Worm (Caenorhabditis elegans) whole organism, L1 larva: ENCODE measurements around the gene B0563.8.
A peak's percentile ranks its signal among the peaks of the same experiment; 100 is the strongest.

Experiments used
- C16A3.4 ChIP-seq: fragments of 150-350 bp; optimal IDR thresholded peaks from 2 replicates; lab custom pipeline; 2014; ENCODE audit warnings: missing biosample characterization, missing genetic modification characterization
- blmp-1 ChIP-seq: fragments of 150-350 bp; optimal IDR thresholded peaks from 2 replicates; lab custom pipeline; 2014; ENCODE audit warnings: missing biosample characterization, missing genetic modification characterization
- ceh-82 ChIP-seq, 3 experiments: fragments of 150-350 bp in 1 of 3; sonication (generic microtip) in 2 of 3; optimal IDR thresholded peaks; 2 replicates each; lab custom pipeline; 2014 to 2017; ENCODE audit warnings: missing biosample characterization in 3 of 3, missing genetic modification characterization in 3 of 3
- dpl-1 ChIP-seq, 3 experiments: fragments of 150-350 bp in 2 of 3; sonication (generic microtip) in 1 of 3; optimal IDR thresholded peaks; 2 replicates each; lab custom pipeline; 2014 to 2017; ENCODE audit warnings: missing biosample characterization in 3 of 3, missing genetic modification characterization in 3 of 3, missing genetic modification reagents in 3 of 3
- dsc-1 ChIP-seq: sonication (generic microtip); optimal IDR thresholded peaks from 2 replicates; lab custom pipeline; 2016; ENCODE audit warnings: mild to moderate bottlenecking, missing genetic modification characterization, missing compliant biosample characterization
- egl-13 ChIP-seq: sonication (generic microtip); optimal IDR thresholded peaks from 2 replicates; lab custom pipeline; 2016; ENCODE audit warnings: missing genotype, missing genetic modification reagents, missing genetic modification characterization, missing compliant biosample characterization
- elt-2 ChIP-seq: sonication (generic microtip); optimal IDR thresholded peaks from 2 replicates; lab custom pipeline; 2016; ENCODE audit warnings: missing genetic modification characterization, mild to moderate bottlenecking, inconsistent platforms, missing compliant biosample characterization, missing genetic modification reagents
- fkh-10 ChIP-seq: sonication (generic microtip); optimal IDR thresholded peaks from 2 replicates; lab custom pipeline; 2017; ENCODE audit warnings: missing biosample characterization, missing genetic modification reagents, missing genetic modification characterization
- fkh-8 ChIP-seq: sonication (generic microtip); optimal IDR thresholded peaks from 2 replicates; lab custom pipeline; 2016; ENCODE audit warnings: mild to moderate bottlenecking, missing genetic modification characterization, missing compliant biosample characterization
- fos-1 ChIP-seq: fragments of 150-350 bp; optimal IDR thresholded peaks from 2 replicates; lab custom pipeline; 2014; ENCODE audit warnings: missing biosample characterization, missing genetic modification characterization
- grh-1 ChIP-seq: fragments of 200-800 bp; sonication (Bioruptor generic); IDR thresholded peaks from 2 replicates; pipeline ENCODE4 v1.3.6; 2022; ENCODE audit warnings: missing genetic modification reagents, missing genetic modification characterization, missing compliant biosample characterization
- hpl-2 ChIP-seq: fragments of 150-350 bp; optimal IDR thresholded peaks from 2 replicates; lab custom pipeline; 2014; ENCODE audit warnings: missing biosample characterization, missing genetic modification reagents, missing genetic modification characterization
- lin-13 ChIP-seq: fragments of 150-350 bp; optimal IDR thresholded peaks from 2 replicates; lab custom pipeline; 2014; ENCODE audit warnings: missing biosample characterization, missing genetic modification reagents, missing genetic modification characterization
- lin-14 ChIP-seq: fragments of 200-800 bp; sonication (Bioruptor generic); optimal IDR thresholded peaks from 2 replicates; lab custom pipeline; 2018; ENCODE audit warnings: mild to moderate bottlenecking, missing genetic modification characterization, moderate library complexity, missing compliant biosample characterization
- lin-15B ChIP-seq: fragments of 150-350 bp; sonication (generic microtip); optimal IDR thresholded peaks from 3 replicates; lab custom pipeline; 2014; ENCODE audit warnings: missing biosample characterization, missing genetic modification characterization
- lin-35 ChIP-seq, 2 experiments: fragments of 150-350 bp; optimal IDR thresholded peaks; 2 replicates each; lab custom pipeline; 2014; ENCODE audit warnings: missing biosample characterization in 2 of 2, missing genetic modification characterization in 2 of 2, missing genetic modification reagents in 2 of 2
- mab-9 ChIP-seq: fragments of 200-800 bp; sonication (Bioruptor generic); IDR thresholded peaks from 2 replicates; pipeline ENCODE4 v1.3.6; 2022; ENCODE audit warnings: missing genetic modification reagents, missing genetic modification characterization, missing compliant biosample characterization
- mdl-1 ChIP-seq, 2 experiments: fragments of 150-350 bp; optimal IDR thresholded peaks; 2 replicates each; lab custom pipeline; 2014 to 2017; ENCODE audit warnings: missing biosample characterization in 2 of 2, missing genetic modification characterization in 2 of 2, inconsistent platforms in 1 of 2
- nhr-11 ChIP-seq: fragments of 150-350 bp; optimal IDR thresholded peaks from 2 replicates; lab custom pipeline; 2014; ENCODE audit warnings: missing biosample characterization, missing genetic modification characterization
- nhr-12 ChIP-seq: sonication (generic microtip); optimal IDR thresholded peaks from 2 replicates; lab custom pipeline; 2017; ENCODE audit warnings: missing biosample characterization, missing genetic modification characterization
- nhr-19 ChIP-seq: fragments of 200-800 bp; sonication (Bioruptor generic); conservative IDR thresholded peaks from 2 replicates; pipeline ENCODE4 v1.3.6; 2022; ENCODE audit warnings: missing genetic modification characterization, missing compliant biosample characterization
- nhr-20 ChIP-seq: sonication (generic microtip); optimal IDR thresholded peaks from 2 replicates; lab custom pipeline; 2016; ENCODE audit warnings: mild to moderate bottlenecking, missing genetic modification characterization, missing compliant biosample characterization
- nhr-237 ChIP-seq: fragments of 150-350 bp; optimal IDR thresholded peaks from 2 replicates; lab custom pipeline; 2014; ENCODE audit warnings: missing biosample characterization, missing genetic modification characterization
- nhr-71 ChIP-seq: sonication (generic microtip); optimal IDR thresholded peaks from 2 replicates; lab custom pipeline; 2016; ENCODE audit warnings: mild to moderate bottlenecking, missing genetic modification characterization, moderate library complexity, missing compliant biosample characterization
- nhr-77 ChIP-seq: fragments of 150-350 bp; optimal IDR thresholded peaks from 2 replicates; lab custom pipeline; 2014; ENCODE audit warnings: missing biosample characterization, missing genetic modification characterization
- nhr-85 ChIP-seq: sonication (generic microtip); peaks from one replicate; lab custom pipeline; 2016; ENCODE audit warnings: missing genetic modification characterization, inconsistent platforms, missing compliant biosample characterization
- nhr-90 ChIP-seq: sonication (generic microtip); optimal IDR thresholded peaks from 2 replicates; lab custom pipeline; 2016; ENCODE audit warnings: mild to moderate bottlenecking, missing genetic modification characterization, missing compliant biosample characterization; ENCODE audit not compliant: poor library complexity
- pag-3 ChIP-seq: sonication (generic microtip); optimal IDR thresholded peaks from 2 replicates; lab custom pipeline; 2017; ENCODE audit warnings: missing genetic modification characterization, mild to moderate bottlenecking, missing compliant biosample characterization, antibody characterized with exemption, borderline replicate concordance; ENCODE audit not compliant: insufficient read depth
- pax-3 ChIP-seq: fragments of 200-800 bp; sonication (Bioruptor generic); optimal IDR thresholded peaks from 2 replicates; lab custom pipeline; 2018; ENCODE audit warnings: mild to moderate bottlenecking, missing genetic modification characterization, moderate library complexity, missing compliant biosample characterization
- rnt-1 ChIP-seq: sonication (generic microtip); optimal IDR thresholded peaks from 2 replicates; lab custom pipeline; 2016; ENCODE audit warnings: mild to moderate bottlenecking, missing genetic modification characterization, moderate library complexity, missing compliant biosample characterization
- skn-1 ChIP-seq: fragments of 150-350 bp; optimal IDR thresholded peaks from 2 replicates; lab custom pipeline; 2014; ENCODE audit warnings: missing biosample characterization, missing genetic modification characterization
- snpc-4 ChIP-seq: fragments of 150-350 bp; optimal IDR thresholded peaks from 2 replicates; lab custom pipeline; 2014; ENCODE audit warnings: missing biosample characterization, missing genetic modification characterization
- snu-23 ChIP-seq: sonication (generic microtip); optimal IDR thresholded peaks from 2 replicates; lab custom pipeline; 2016; ENCODE audit warnings: missing genetic modification characterization, missing compliant biosample characterization
- sox-4 ChIP-seq: sonication (generic microtip); optimal IDR thresholded peaks from 2 replicates; lab custom pipeline; 2016; ENCODE audit warnings: missing genetic modification characterization, missing compliant biosample characterization
- swsn-7 ChIP-seq: sonication (generic microtip); optimal IDR thresholded peaks from 2 replicates; lab custom pipeline; 2016; ENCODE audit warnings: missing genetic modification characterization, missing compliant biosample characterization
- tbx-2 ChIP-seq: sonication (generic microtip); optimal IDR thresholded peaks from 2 replicates; lab custom pipeline; 2016; ENCODE audit warnings: missing genetic modification characterization, missing compliant biosample characterization
- tlp-1 ChIP-seq: fragments of 150-350 bp; optimal IDR thresholded peaks from 2 replicates; lab custom pipeline; 2014; ENCODE audit warnings: missing biosample characterization, missing genetic modification characterization
- unc-130 ChIP-seq: fragments of 150-350 bp; optimal IDR thresholded peaks from 2 replicates; lab custom pipeline; 2017; ENCODE audit warnings: missing biosample characterization, missing genetic modification characterization, inconsistent platforms
- unc-30 ChIP-seq: sonication (generic microtip); optimal IDR thresholded peaks from 2 replicates; lab custom pipeline; 2017; ENCODE audit warnings: missing biosample characterization, missing genetic modification characterization
- unc-86 ChIP-seq: sonication (generic microtip); optimal IDR thresholded peaks from 2 replicates; lab custom pipeline; 2016; ENCODE audit warnings: missing genetic modification characterization, missing compliant biosample characterization
- ztf-11 ChIP-seq, 2 experiments: sonication (generic microtip); optimal IDR thresholded peaks; 2 replicates each; lab custom pipeline; 2016 to 2017; ENCODE audit warnings: missing genetic modification characterization in 2 of 2, missing biosample characterization in 1 of 2, missing compliant biosample characterization in 1 of 2
- ztf-4 ChIP-seq: fragments of 150-350 bp; optimal IDR thresholded peaks from 2 replicates; lab custom pipeline; 2014; ENCODE audit warnings: missing biosample characterization, missing genetic modification characterization

Gene B0563.8

DNA sequence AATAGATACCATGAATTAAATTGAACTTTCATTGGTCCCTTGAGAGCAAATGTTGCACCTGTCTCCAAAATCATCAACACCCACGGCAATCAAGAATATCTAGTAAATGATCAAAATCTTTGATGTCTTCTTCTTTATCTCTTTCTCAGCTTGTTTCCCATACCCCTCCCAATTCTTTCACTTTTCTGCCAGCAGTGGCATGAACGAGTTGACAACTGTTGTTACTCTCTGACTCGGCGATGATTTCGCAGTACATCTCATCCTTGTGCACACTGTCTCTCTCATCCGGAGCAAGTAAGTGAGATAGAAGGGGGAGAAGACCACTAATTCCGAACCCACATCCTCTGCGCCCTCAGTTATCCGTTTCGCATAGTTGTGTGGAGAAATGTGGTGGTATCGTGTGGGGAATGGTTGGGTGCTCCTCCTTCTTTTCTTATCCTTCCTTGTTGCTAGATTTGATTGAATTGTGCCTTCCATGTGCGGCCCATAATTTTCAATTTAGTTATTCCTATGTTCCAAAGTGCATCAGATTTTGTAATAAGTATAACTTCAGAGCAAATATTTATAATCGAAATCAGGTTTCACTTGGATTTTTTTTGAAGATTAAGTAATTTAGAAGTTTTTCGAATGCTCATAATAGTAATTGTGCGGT lies 12.9 kb downstream of the B0563.8 start:
- TF ChIP-seq unc-30 (tag; lab: Kevin White, UChicago) (no peak), nhr-20 (tag; lab: Kevin White, UChicago) (peak; percentile 6), dsc-1 (tag; lab: Kevin White, UChicago) (peak; percentile 31), nhr-19 (GFP tag; lab: Robert Waterston, UW) (peak; percentile 58), swsn-7 (tag; lab: Kevin White, UChicago) (peak; percentile 16), lin-14 (GFP tag; lab: Kevin White, UChicago) (peak; percentile 82), dpl-1 (GFP tag; optimal IDR thresholded peaks at IDR 0.05; lab: Kevin White, UChicago) (no peak), nhr-71 (tag; lab: Kevin White, UChicago) (peak; percentile 69), mab-9 (GFP tag; lab: Robert Waterston, UW) (no peak), fkh-10 (no peak), rnt-1 (tag; lab: Kevin White, UChicago) (peak; percentile 79), grh-1 (GFP tag; lab: Robert Waterston, UW) (no peak), pag-3 (peak; percentile 80), unc-130 (tag; lab: Kevin White, UChicago) (peak; percentile 61)

DNA sequence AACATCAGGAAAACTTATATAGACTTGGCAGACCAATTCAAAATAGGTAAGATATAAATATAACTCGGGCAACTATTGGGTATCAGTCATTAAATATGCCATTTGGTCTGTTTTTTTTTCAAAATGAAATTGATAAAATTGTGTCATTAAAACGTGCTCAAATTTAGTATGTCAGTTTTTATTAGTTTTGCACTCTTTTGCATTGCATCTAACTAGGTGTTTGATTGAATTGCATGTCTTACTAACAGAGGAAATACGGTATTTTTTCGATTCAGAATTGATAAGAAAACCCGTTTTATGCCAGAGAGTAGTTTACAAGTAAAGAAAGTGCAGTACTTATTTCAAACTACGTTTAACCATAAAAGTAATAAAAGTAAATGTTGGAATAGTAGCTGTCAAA lies 18.6 kb downstream of the B0563.8 start:
- TF ChIP-seq nhr-11 (tag; lab: Kevin White, UChicago): no peak
- peak; percentile 9 for TF ChIP-seq elt-2 (tag; lab: Kevin White, UChicago)
- TF ChIP-seq, all 84 proteins: peak for 1

DNA sequence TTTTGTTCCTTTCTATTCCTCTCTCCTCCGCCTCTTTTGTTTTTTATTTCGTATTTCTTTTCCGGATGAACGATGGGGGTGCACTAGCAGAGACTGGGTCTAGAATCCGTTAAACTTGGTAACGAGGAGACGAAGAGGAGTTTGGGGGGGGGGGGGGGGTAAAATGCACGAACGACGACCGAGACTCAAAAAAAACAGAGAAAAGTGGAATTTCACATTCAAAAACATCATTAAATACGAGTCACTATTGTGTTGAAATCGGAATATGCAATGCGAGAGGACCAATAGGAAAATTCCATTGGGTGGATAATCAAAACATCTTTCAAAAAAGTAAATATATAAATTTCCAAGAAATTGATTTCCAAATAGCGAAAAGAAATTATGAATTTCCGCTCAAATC lies 20.1 kb downstream of the B0563.8 start, which contains the start of gene B0563.7:
TSS of gene B0563.7 (minus strand) at position 101 of the 400 bp plus-strand sequence.
- TF ChIP-seq snpc-4 (tag; lab: Kevin White, UChicago) (no peak), fkh-8 (tag; lab: Kevin White, UChicago) (no peak), nhr-12 (tag; lab: Kevin White, UChicago) (no peak), ztf-11 (tag; optimal IDR thresholded peaks at IDR 0.05; lab: Kevin White, UChicago) (no peak), hpl-2 (GFP tag; lab: Kevin White, UChicago) (no peak), tlp-1 (no peak), lin-35 (GFP tag; optimal IDR thresholded peaks at IDR 0.05; lab: Kevin White, UChicago) (no peak), nhr-90 (tag; lab: Kevin White, UChicago) (no peak), sox-4 (tag; lab: Kevin White, UChicago) (no peak), ztf-4 (tag; lab: Kevin White, UChicago) (no peak), nhr-11 (tag; lab: Kevin White, UChicago) (no peak), snu-23 (GFP tag; lab: Kevin White, UChicago) (no peak), lin-14 (GFP tag; lab: Kevin White, UChicago) (no peak), blmp-1 (no peak), ceh-82 (tag; optimal IDR thresholded peaks at IDR 0.05; lab: Kevin White, UChicago) (no peak), fos-1 (tag; lab: Kevin White, UChicago) (no peak), egl-13 (tag; lab: Kevin White, UChicago) (no peak), tbx-2 (tag; lab: Kevin White, UChicago) (no peak), mab-9 (GFP tag; lab: Robert Waterston, UW) (no peak)

DNA sequence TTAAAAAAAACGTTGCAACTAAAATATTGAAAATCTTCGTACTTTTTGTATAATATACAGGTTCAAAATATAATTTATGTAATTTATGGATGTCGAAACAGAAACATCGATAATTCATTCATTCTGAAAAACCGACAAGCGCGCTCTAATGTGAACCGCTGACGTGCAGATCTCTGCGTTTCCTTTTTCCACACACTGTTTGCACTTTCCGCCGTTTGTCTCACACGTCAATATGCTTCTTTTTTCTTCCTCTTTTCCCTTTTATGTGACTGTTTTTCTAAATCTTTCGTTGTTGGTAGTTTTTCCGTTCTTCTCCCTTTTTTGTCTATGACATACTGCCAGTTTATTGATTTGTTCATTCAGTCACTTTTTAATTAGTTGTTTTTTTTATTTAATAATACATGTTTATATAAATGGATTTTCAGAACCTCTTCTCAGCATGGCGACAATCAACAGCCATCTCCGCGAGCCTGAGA lies 24.0 kb downstream of the B0563.8 start, which contains the start of gene tmbi-4:
TSS of gene tmbi-4 (plus strand) at position 426 of the 476 bp plus-strand sequence.
- TF ChIP-seq tbx-2 (tag; lab: Kevin White, UChicago): peak; percentile 53
- TF ChIP-seq lin-14 (GFP tag; lab: Kevin White, UChicago): peak; percentile 87
- TF ChIP-seq lin-35 (GFP tag; optimal IDR thresholded peaks at IDR 0.05; lab: Kevin White, UChicago): peak; percentile 44 to 74
- no peak for TF ChIP-seq nhr-237 (tag; lab: Kevin White, UChicago)
- peak; percentile 59 for TF ChIP-seq nhr-85 (tag; lab: Kevin White, UChicago)
- TF ChIP-seq pax-3 (tag; lab: Kevin White, UChicago): no peak
- TF ChIP-seq hpl-2 (GFP tag; lab: Kevin White, UChicago): no peak
- peak; percentile 20 for TF ChIP-seq dsc-1 (tag; lab: Kevin White, UChicago)
- peak; percentile 26 for TF ChIP-seq nhr-77 (tag; lab: Kevin White, UChicago)
- TF ChIP-seq fkh-10: no peak
- TF ChIP-seq C16A3.4: peak; percentile 80
- TF ChIP-seq swsn-7 (tag; lab: Kevin White, UChicago): peak; percentile 51
- no peak for TF ChIP-seq rnt-1 (tag; lab: Kevin White, UChicago)
- TF ChIP-seq unc-86: peak; percentile 48
- peak; percentile 22 for TF ChIP-seq fos-1 (tag; lab: Kevin White, UChicago)
- no peak for TF ChIP-seq nhr-11 (tag; lab: Kevin White, UChicago)
- no peak for TF ChIP-seq skn-1 (tag; lab: Kevin White, UChicago)
- no peak for TF ChIP-seq mab-9 (GFP tag; lab: Robert Waterston, UW)
- peak; percentile 73 for TF ChIP-seq snu-23 (GFP tag; lab: Kevin White, UChicago)
- peak; percentile 1 for TF ChIP-seq egl-13 (tag; lab: Kevin White, UChicago)
- peak in 1 of 2 experiments; percentile 59 for TF ChIP-seq mdl-1 (tag; optimal IDR thresholded peaks at IDR 0.05; lab: Kevin White, UChicago)
- peak; percentile 35 for TF ChIP-seq lin-13
- TF ChIP-seq ceh-82 (tag; optimal IDR thresholded peaks at IDR 0.05; lab: Kevin White, UChicago): peak in 1 of 3 experiments; percentile 57
- peak; percentile 30 for TF ChIP-seq lin-15B (tag; lab: Kevin White, UChicago)
- TF ChIP-seq unc-130 (tag; lab: Kevin White, UChicago): peak; percentile 22
